Worm (Caenorhabditis elegans): ENCODE results near the gene mcm-7.

The mcm-7 gene

DNA sequence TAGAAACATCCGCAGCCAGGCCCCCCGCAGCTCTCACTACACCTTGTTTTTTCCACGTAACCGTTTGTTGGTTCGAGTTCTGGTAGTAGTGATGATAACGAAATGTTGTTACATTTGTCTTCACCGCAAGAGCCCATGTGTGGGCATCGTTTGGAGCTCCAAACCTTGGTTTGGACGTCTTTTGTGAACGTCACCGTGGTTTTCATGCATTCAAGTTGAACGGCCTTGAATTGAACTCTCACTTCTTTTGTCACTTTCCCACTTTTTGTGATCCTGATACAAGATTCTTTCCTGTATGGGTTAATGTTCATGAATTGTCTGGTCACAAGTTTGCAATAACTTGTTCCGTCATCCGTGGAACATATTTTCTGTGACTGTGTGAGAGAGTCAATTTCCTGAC, 43.2 kb upstream of the mcm-7 start:
- TF ChIP-seq tbx-8 (GFP tag; optimal IDR thresholded peaks at IDR 0.05) (no peak), ztf-11 (tag; optimal IDR thresholded peaks at IDR 0.05) (no peak), mls-2 (tag; optimal IDR thresholded peaks at IDR 0.05) (no peak), ceh-39 (tag; optimal IDR thresholded peaks at IDR 0.05) (no peak), hlh-1 (tag; optimal IDR thresholded peaks at IDR 0.05) (no peak), M03D4.4 (tag; optimal IDR thresholded peaks at IDR 0.05) (no peak), blmp-1 (tag; optimal IDR thresholded peaks at IDR 0.05) (no peak), flh-1 (GFP tag; optimal IDR thresholded peaks at IDR 0.05) (no peak), ceh-43 (GFP tag; optimal IDR thresholded peaks at IDR 0.05) (no peak), lin-32 (GFP tag; optimal IDR thresholded peaks at IDR 0.05) (no peak), ceh-83 (GFP tag; optimal IDR thresholded peaks at IDR 0.05) (no peak), bed-3 (GFP tag; optimal IDR thresholded peaks at IDR 0.05) (no peak), snpc-4 (tag; optimal IDR thresholded peaks at IDR 0.05) (no peak), ces-1 (GFP tag; optimal IDR thresholded peaks at IDR 0.05) (no peak), nhr-2 (tag; optimal IDR thresholded peaks at IDR 0.05) (no peak), unc-39 (tag; optimal IDR thresholded peaks at IDR 0.05) (no peak), sptf-1 (tag; optimal IDR thresholded peaks at IDR 0.05) (no peak), nhr-12 (tag; optimal IDR thresholded peaks at IDR 0.05) (no peak), lsy-2 (tag; optimal IDR thresholded peaks at IDR 0.05) (no peak)

DNA sequence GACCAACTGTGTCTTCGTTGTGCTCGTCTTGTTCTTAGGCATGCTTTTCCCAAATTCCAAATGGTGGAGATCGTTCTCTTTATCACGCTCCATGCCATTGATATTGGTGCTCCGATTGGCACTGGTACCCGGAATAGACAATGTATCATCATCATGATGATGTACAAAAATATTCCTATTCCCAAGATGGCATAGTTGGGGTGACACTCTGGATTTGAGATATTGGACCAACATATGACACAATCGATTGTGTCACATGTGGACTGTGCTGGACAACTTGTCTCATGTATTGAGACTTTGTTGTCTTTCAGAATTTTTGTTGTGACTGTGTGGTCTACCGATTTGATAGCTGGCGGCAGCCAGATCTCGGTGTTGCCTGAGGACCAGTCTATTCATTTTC, 42.7 kb upstream of the mcm-7 start:
- no peak for TF ChIP-seq blmp-1 (tag; optimal IDR thresholded peaks at IDR 0.05)
- TF ChIP-seq lsy-2 (tag; optimal IDR thresholded peaks at IDR 0.05) = no peak
- no peak for TF ChIP-seq mls-2 (tag; optimal IDR thresholded peaks at IDR 0.05)
- no peak for TF ChIP-seq hlh-1 (tag; optimal IDR thresholded peaks at IDR 0.05)
- no peak for TF ChIP-seq nhr-28 (tag; optimal IDR thresholded peaks at IDR 0.05)
- no peak for TF ChIP-seq drap-1 (GFP tag; optimal IDR thresholded peaks at IDR 0.05)
- no peak for TF ChIP-seq sem-2 (GFP tag; optimal IDR thresholded peaks at IDR 0.05)
- no peak for TF ChIP-seq lin-13 (tag; optimal IDR thresholded peaks at IDR 0.05)
- TF ChIP-seq mab-5 (tag; optimal IDR thresholded peaks at IDR 0.05) = no peak
- TF ChIP-seq ham-2 (GFP tag; optimal IDR thresholded peaks at IDR 0.05) = no peak

DNA sequence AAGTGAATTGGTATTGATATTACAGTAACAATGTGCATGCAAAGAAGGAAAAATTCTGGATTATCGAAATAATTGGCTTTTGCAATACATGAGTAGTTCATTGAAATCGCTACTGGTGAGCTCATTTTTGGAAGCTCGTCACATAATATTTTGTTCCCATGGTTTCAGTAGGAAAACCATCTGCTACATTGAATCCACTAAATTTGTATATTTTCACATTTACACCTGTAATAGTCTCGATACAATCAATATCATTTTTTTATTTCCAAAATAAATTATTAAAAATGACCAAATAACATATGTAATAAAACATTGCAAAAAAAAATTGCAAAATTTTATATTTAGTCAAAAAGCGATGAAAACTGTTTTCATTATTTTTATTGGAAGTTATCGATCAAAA, 31.9 kb upstream of the mcm-7 start, which contains the start of gene srh-192:
srh-192 (minus strand) TSS at position 101 of the 400 bp plus-strand sequence.
- no peak for TF ChIP-seq nhr-2 (tag; optimal IDR thresholded peaks at IDR 0.05)
- TF ChIP-seq lin-32 (GFP tag; optimal IDR thresholded peaks at IDR 0.05) = no peak
- TF ChIP-seq unc-39 (tag; optimal IDR thresholded peaks at IDR 0.05) = no peak
- TF ChIP-seq elt-3 (tag; optimal IDR thresholded peaks at IDR 0.05) = no peak
- TF ChIP-seq ceh-43 (GFP tag; optimal IDR thresholded peaks at IDR 0.05) = no peak
- TF ChIP-seq zip-8 (tag; optimal IDR thresholded peaks at IDR 0.05) = no peak
- TF ChIP-seq nhr-237 (tag; optimal IDR thresholded peaks at IDR 0.05) = no peak
- TF ChIP-seq lsy-2 (tag; optimal IDR thresholded peaks at IDR 0.05) = no peak
- TF ChIP-seq mab-5 (tag; optimal IDR thresholded peaks at IDR 0.05) = no peak
- TF ChIP-seq tbx-8 (GFP tag; optimal IDR thresholded peaks at IDR 0.05) = no peak
- TF ChIP-seq nhr-12 (tag; optimal IDR thresholded peaks at IDR 0.05) = no peak
- TF ChIP-seq ham-2 (GFP tag; optimal IDR thresholded peaks at IDR 0.05) = no peak
- no peak for TF ChIP-seq ceh-83 (GFP tag; optimal IDR thresholded peaks at IDR 0.05)
- no peak for TF ChIP-seq nhr-28 (tag; optimal IDR thresholded peaks at IDR 0.05)

DNA sequence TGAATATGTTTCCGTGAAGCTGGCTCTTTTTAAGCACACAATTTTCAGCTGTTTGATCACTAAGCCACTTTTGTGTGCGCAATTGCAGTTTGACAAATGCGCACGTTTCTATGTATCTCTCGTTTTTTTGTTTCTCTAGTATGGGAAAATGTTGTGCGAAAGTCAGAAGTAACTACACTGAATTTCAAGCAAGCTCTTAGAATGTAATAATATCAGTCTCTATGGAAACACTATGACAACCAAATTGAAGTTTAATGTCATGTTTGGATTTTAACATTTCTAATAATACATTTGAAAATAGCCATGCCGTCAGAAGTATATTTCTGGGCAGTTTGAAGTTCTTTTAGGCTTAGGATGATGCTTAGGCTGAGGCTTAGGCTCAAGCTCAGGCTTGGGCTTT, 27.1 kb upstream of the mcm-7 start, which contains the start of gene ZC132.9:
ZC132.9 (minus strand) TSS at position 101 of the 400 bp plus-strand sequence.
- TF ChIP-seq mep-1 (tag; optimal IDR thresholded peaks at IDR 0.05) (no peak), nhr-76 (tag; optimal IDR thresholded peaks at IDR 0.05) (no peak)

DNA sequence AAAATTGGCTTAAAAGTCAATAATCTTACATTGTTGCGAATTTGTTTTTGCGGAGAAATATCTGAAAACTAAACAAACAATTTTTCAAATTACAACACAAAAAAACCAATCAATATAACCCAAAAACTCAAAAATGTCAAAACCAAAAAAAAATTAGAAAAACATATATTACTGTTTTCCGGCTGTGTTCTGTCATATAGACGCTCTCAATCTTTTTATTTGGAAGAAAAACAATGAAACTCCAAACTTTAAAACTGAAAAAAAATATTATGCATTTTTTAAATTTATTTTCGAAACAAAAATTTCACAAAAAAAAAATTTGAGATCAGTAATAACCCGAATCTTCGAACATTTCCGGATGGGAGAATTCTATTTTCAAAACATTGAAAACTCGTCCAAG, 24.3 kb upstream of the mcm-7 start, which contains the start of gene R02D1.2:
R02D1.2 (minus strand) TSS at position 101 of the 400 bp plus-strand sequence.
- no peak for TF ChIP-seq sem-2 (GFP tag; optimal IDR thresholded peaks at IDR 0.05)
- TF ChIP-seq hlh-1 (tag; optimal IDR thresholded peaks at IDR 0.05) = no peak
- no peak for TF ChIP-seq cnd-1 (tag; optimal IDR thresholded peaks at IDR 0.05)
- TF ChIP-seq pha-4 (tag; optimal IDR thresholded peaks at IDR 0.05) = no peak
- TF ChIP-seq unc-120 (tag; optimal IDR thresholded peaks at IDR 0.05; ENCODE audit: poor library complexity, severe bottlenecking) = no peak
- no peak for TF ChIP-seq snpc-4 (tag; optimal IDR thresholded peaks at IDR 0.05)
- TF ChIP-seq mab-5 (tag; optimal IDR thresholded peaks at IDR 0.05) = no peak
- TF ChIP-seq tbx-8 (GFP tag; optimal IDR thresholded peaks at IDR 0.05) = no peak
